Worm (Caenorhabditis elegans): ENCODE measurements around the gene F28B12.6.
A peak's percentile ranks its signal among the peaks of the same experiment; 100 is the strongest.

The F28B12.6 gene

ce11 chrII:5931904-5932764 lies 8.5 kb upstream of the F28B12.6 start:
- TF ChIP-seq R02D3.7 (tag; optimal IDR thresholded peaks at IDR 0.05) (no peak), tag-97 (GFP tag; IDR thresholded peaks at IDR 0.05) (no peak), dpl-1 (GFP tag; optimal IDR thresholded peaks at IDR 0.05) (peak; percentile 15), snpc-1.2 (GFP tag; IDR thresholded peaks at IDR 0.05) (no peak), ctbp-1 (GFP tag; IDR thresholded peaks at IDR 0.05) (no peak), daf-19 (GFP tag; conservative IDR thresholded peaks at IDR 0.05) (no peak), daf-16 (GFP tag; optimal IDR thresholded peaks at IDR 0.05) (peak in 1 of 2 experiments; percentile 79), daf-16 (tag; optimal IDR thresholded peaks at IDR 0.05) (peak; percentile 82), lin-1 (GFP tag; IDR thresholded peaks at IDR 0.05) (peak; percentile 48), saeg-2 (GFP tag; IDR thresholded peaks at IDR 0.05) (no peak), nhr-48 (tag; optimal IDR thresholded peaks at IDR 0.05) (peak; percentile 22), mep-1 (tag; optimal IDR thresholded peaks at IDR 0.05) (no peak), unc-130 (GFP tag; optimal IDR thresholded peaks at IDR 0.05) (no peak), hlh-30 (tag; optimal IDR thresholded peaks at IDR 0.05; ENCODE audit: insufficient read depth) (peak; percentile 86), dmd-6 (GFP tag; IDR thresholded peaks at IDR 0.05) (peak; percentile 87), pha-4 (GFP tag; IDR thresholded peaks at IDR 0.05) (no peak), pha-4 (tag; optimal IDR thresholded peaks at IDR 0.05) (no peak), vab-7 (GFP tag; IDR thresholded peaks at IDR 0.05) (no peak), set-16 (GFP tag; IDR thresholded peaks at IDR 0.05) (no peak), nhr-237 (tag; optimal IDR thresholded peaks at IDR 0.05) (no peak), nhr-77 (tag; optimal IDR thresholded peaks at IDR 0.05) (peak; percentile 45), Y5F2A.4 (GFP tag; optimal IDR thresholded peaks at IDR 0.05) (no peak), unc-39 (tag; optimal IDR thresholded peaks at IDR 0.05) (no peak), nhr-41 (GFP tag; IDR thresholded peaks at IDR 0.05) (no peak), fos-1 (tag; optimal IDR thresholded peaks at IDR 0.05) (no peak), dve-1 (tag; optimal IDR thresholded peaks at IDR 0.05; ENCODE audit: insufficient read depth) (peak; percentile 64), lin-38 (GFP tag; IDR thresholded peaks at IDR 0.05) (no peak), Y75B8A.6 (GFP tag; IDR thresholded peaks at IDR 0.05) (no peak), nhr-28 (tag; optimal IDR thresholded peaks at IDR 0.05) (peak; percentile 81), php-3 (GFP tag; IDR thresholded peaks at IDR 0.05) (peak; percentile 68), lim-7 (GFP tag; IDR thresholded peaks at IDR 0.05) (no peak), unc-62 (GFP tag; optimal IDR thresholded peaks at IDR 0.05 in 1 of 2) (peak; percentile 86 to 98), unc-62 (tag; optimal IDR thresholded peaks at IDR 0.05) (no peak), mdl-1 (tag; optimal IDR thresholded peaks at IDR 0.05) (peak in 1 of 2 experiments; percentile 14), dmd-8 (GFP tag; IDR thresholded peaks at IDR 0.05) (no peak), hif-1 (tag; optimal IDR thresholded peaks at IDR 0.05) (peak in 1 of 2 experiments; percentile 26), arid-1 (GFP tag; conservative IDR thresholded peaks at IDR 0.05) (no peak), ceh-44 (GFP tag; IDR thresholded peaks at IDR 0.05) (no peak), ZK546.5 (tag; optimal IDR thresholded peaks at IDR 0.05) (no peak), lsy-2 (tag; optimal IDR thresholded peaks at IDR 0.05) (peak in 1 of 2 experiments; percentile 8), lir-3 (tag; optimal IDR thresholded peaks at IDR 0.05) (no peak), pqm-1 (tag; optimal IDR thresholded peaks at IDR 0.05) (peak; percentile 83), duxl-1 (tag; optimal IDR thresholded peaks at IDR 0.05; ENCODE audit: poor library complexity) (no peak), zip-11 (GFP tag; IDR thresholded peaks at IDR 0.05) (no peak), nhr-11 (tag; optimal IDR thresholded peaks at IDR 0.05) (peak; percentile 66), Y105C5A.15 (GFP tag; IDR thresholded peaks at IDR 0.05) (no peak), hlh-11 (tag; optimal IDR thresholded peaks at IDR 0.05) (peak; percentile 77), nhr-25 (tag; optimal IDR thresholded peaks at IDR 0.05; ENCODE audit: borderline replicate concordance, insufficient read depth) (no peak), ceh-32 (tag; optimal IDR thresholded peaks at IDR 0.05; ENCODE audit: poor library complexity) (no peak), lin-13 (GFP tag; optimal IDR thresholded peaks at IDR 0.05) (no peak)
